Fruit fly (Drosophila melanogaster) whole organism, embryonic: ENCODE data around the gene CG13047.
A peak's percentile ranks its signal among the peaks of the same experiment; 100 is the strongest.

ENCODE experiments used
- ATbp ChIP-seq: fragments of 200-800 bp; sonication (Bioruptor generic); optimal IDR thresholded peaks from 2 replicates; lab custom pipeline; 2017; ENCODE audit warnings: missing biosample characterization, mild to moderate bottlenecking, missing genetic modification characterization, missing genetic modification reagents
- CG10366 ChIP-seq: fragments of 200-800 bp; sonication (Bioruptor generic); IDR thresholded peaks from 2 replicates; pipeline ENCODE4 v1.3.6; 2022; ENCODE audit warnings: missing biosample characterization, missing genetic modification characterization
- CG11085 ChIP-seq: fragments of 200-800 bp; sonication (Bioruptor generic); IDR thresholded peaks from 2 replicates; pipeline ENCODE4 v1.3.6; 2022; ENCODE audit warnings: missing biosample characterization, missing genetic modification characterization
- CG12104 ChIP-seq: fragments of 200-800 bp; sonication (Bioruptor generic); optimal IDR thresholded peaks from 3 replicates; lab custom pipeline; 2016; ENCODE audit warnings: missing biosample characterization, missing genetic modification characterization
- CG12155 ChIP-seq: fragments of 200-800 bp; sonication (Bioruptor generic); optimal IDR thresholded peaks from 3 replicates; lab custom pipeline; 2016; ENCODE audit warnings: missing biosample characterization, missing genetic modification characterization
- CG13287 ChIP-seq: fragments of 200-800 bp; sonication (Bioruptor generic); IDR thresholded peaks from 2 replicates; pipeline ENCODE4 v1.3.6; 2022; ENCODE audit warnings: missing biosample characterization, missing genetic modification characterization; ENCODE audit not compliant: partially characterized antibody
- CG16813 ChIP-seq: fragments of 200-800 bp; sonication (Bioruptor generic); IDR thresholded peaks from 3 replicates; pipeline ENCODE4 v1.3.6; 2022; ENCODE audit warnings: missing biosample characterization, missing genetic modification characterization; ENCODE audit not compliant: partially characterized antibody
- CG17612 ChIP-seq: fragments of 200-800 bp; sonication (Bioruptor generic); IDR thresholded peaks from 2 replicates; pipeline ENCODE4 v1.3.6; 2022; ENCODE audit warnings: missing biosample characterization, missing genetic modification characterization
- CG17802 ChIP-seq: fragments of 200-800 bp; sonication (Bioruptor generic); optimal IDR thresholded peaks from 2 replicates; lab custom pipeline; 2018; ENCODE audit warnings: missing biosample characterization, mild to moderate bottlenecking, missing genetic modification characterization, moderate library complexity
- CG18764 ChIP-seq: fragments of 200-800 bp; sonication (Bioruptor generic); optimal IDR thresholded peaks from 3 replicates; lab custom pipeline; 2016; ENCODE audit warnings: missing biosample characterization, missing genetic modification characterization
- CG30403 ChIP-seq: fragments of 200-800 bp; sonication (Bioruptor generic); optimal IDR thresholded peaks from 3 replicates; lab custom pipeline; 2016; ENCODE audit warnings: missing biosample characterization, missing genetic modification characterization
- CG30431 ChIP-seq: fragments of 200-800 bp; sonication (Bioruptor generic); optimal IDR thresholded peaks from 2 replicates; lab custom pipeline; 2017; ENCODE audit warnings: missing biosample characterization, missing genetic modification characterization
- CG31441 ChIP-seq: fragments of 200-800 bp; sonication (Bioruptor generic); IDR thresholded peaks from 2 replicates; pipeline ENCODE4 v1.3.6; 2022; ENCODE audit warnings: missing biosample characterization, missing genetic modification characterization
- CG3847 ChIP-seq: fragments of 200-800 bp; sonication (Bioruptor generic); IDR thresholded peaks from 2 replicates; pipeline ENCODE4 v1.3.6; 2022; ENCODE audit warnings: missing biosample characterization, missing genetic modification characterization
- CG43689 ChIP-seq: fragments of 200-800 bp; sonication (Bioruptor generic); IDR thresholded peaks from 2 replicates; pipeline ENCODE4 v1.3.6; 2022; ENCODE audit warnings: missing biosample characterization, missing genetic modification characterization
- CG4617 ChIP-seq: fragments of 200-800 bp; sonication (Bioruptor generic); optimal IDR thresholded peaks from 3 replicates; lab custom pipeline; 2016; ENCODE audit warnings: missing biosample characterization, missing genetic modification characterization, borderline replicate concordance
- CG5953 ChIP-seq: fragments of 200-800 bp; sonication (Bioruptor generic); IDR thresholded peaks from 2 replicates; pipeline ENCODE4 v1.3.6; 2022; ENCODE audit warnings: missing biosample characterization, missing genetic modification characterization
- CG6765 ChIP-seq: fragments of 200-800 bp; sonication (Bioruptor generic); optimal IDR thresholded peaks from 3 replicates; lab custom pipeline; 2017; ENCODE audit warnings: missing biosample characterization, mild to moderate bottlenecking, missing genetic modification characterization
- Camta ChIP-seq: fragments of 200-800 bp; sonication (Bioruptor generic); optimal IDR thresholded peaks from 2 replicates; lab custom pipeline; 2016; ENCODE audit warnings: missing biosample characterization, missing genetic modification characterization
- Dad ChIP-seq: fragments of 200-800 bp; sonication (Bioruptor generic); optimal IDR thresholded peaks from 3 replicates; lab custom pipeline; 2016; ENCODE audit warnings: missing biosample characterization, missing genetic modification characterization
- Ets65A ChIP-seq: fragments of 200-800 bp; sonication (Bioruptor generic); peaks from one replicate; lab custom pipeline; 2016; ENCODE audit warnings: missing biosample characterization, missing genetic modification characterization
- HLH4C ChIP-seq: fragments of 200-800 bp; sonication (Bioruptor generic); IDR thresholded peaks from 3 replicates; pipeline ENCODE4 v1.3.6; 2022; ENCODE audit warnings: missing biosample characterization, missing genetic modification characterization; ENCODE audit not compliant: partially characterized antibody
- Lim3 ChIP-seq: fragments of 200-800 bp; sonication (Bioruptor generic); IDR thresholded peaks from 2 replicates; pipeline ENCODE4 v1.3.6; 2022; ENCODE audit warnings: missing biosample characterization, missing genetic modification characterization
- MTF-1 ChIP-seq: fragments of 200-800 bp; sonication (Bioruptor generic); optimal IDR thresholded peaks from 2 replicates; lab custom pipeline; 2018; ENCODE audit warnings: missing biosample characterization, mild to moderate bottlenecking, missing genetic modification characterization, borderline replicate concordance
- Mrtf ChIP-seq: fragments of 200-800 bp; sonication (Bioruptor generic); IDR thresholded peaks from 3 replicates; pipeline ENCODE4 v1.3.6; 2022; ENCODE audit warnings: missing biosample characterization, missing genetic modification characterization
- Oli ChIP-seq: fragments of 200-800 bp; sonication (Bioruptor generic); optimal IDR thresholded peaks from 2 replicates; lab custom pipeline; 2018; ENCODE audit warnings: missing biosample characterization, mild to moderate bottlenecking, missing genetic modification characterization, moderate library complexity
- PHDP ChIP-seq: fragments of 200-800 bp; sonication (Bioruptor generic); optimal IDR thresholded peaks from 3 replicates; lab custom pipeline; 2018; ENCODE audit warnings: missing biosample characterization, mild to moderate bottlenecking, missing genetic modification characterization, moderate library complexity
- Spps ChIP-seq: fragments of 200-800 bp; sonication (Bioruptor generic); optimal IDR thresholded peaks from 2 replicates; lab custom pipeline; 2018; ENCODE audit warnings: missing biosample characterization, mild to moderate bottlenecking, missing genetic modification characterization
- Xbp1 ChIP-seq: fragments of 200-800 bp; sonication (Bioruptor generic); optimal IDR thresholded peaks from 3 replicates; lab custom pipeline; 2016; ENCODE audit warnings: missing biosample characterization, mild to moderate bottlenecking, missing genetic modification characterization
- YL-1 ChIP-seq: fragments of 200-800 bp; sonication (Bioruptor generic); optimal IDR thresholded peaks from 3 replicates; lab custom pipeline; 2017; ENCODE audit warnings: missing biosample characterization, mild to moderate bottlenecking, missing genetic modification characterization
- abd-A ChIP-seq: fragments of 200-800 bp; sonication (Bioruptor generic); optimal IDR thresholded peaks from 3 replicates; lab custom pipeline; 2019; ENCODE audit warnings: missing biosample characterization, mild to moderate bottlenecking, missing genetic modification characterization, moderate library complexity
- az2 ChIP-seq: fragments of 200-800 bp; sonication (Bioruptor generic); optimal IDR thresholded peaks from 3 replicates; lab custom pipeline; 2016; ENCODE audit warnings: missing biosample characterization, missing genetic modification characterization
- ci ChIP-seq: fragments of 200-800 bp; sonication (Bioruptor generic); IDR thresholded peaks from 3 replicates; pipeline ENCODE4 v1.3.6; 2022; ENCODE audit warnings: missing biosample characterization, missing genetic modification characterization
- corto ChIP-seq: fragments of 200-800 bp; sonication (Bioruptor generic); optimal IDR thresholded peaks from 2 replicates; lab custom pipeline; 2016; ENCODE audit warnings: missing biosample characterization, mild to moderate bottlenecking, missing genetic modification characterization, moderate library complexity
- da ChIP-seq: fragments of 200-800 bp; sonication (Bioruptor generic); optimal IDR thresholded peaks from 2 replicates; lab custom pipeline; 2016; ENCODE audit warnings: missing biosample characterization, missing genetic modification characterization
- dmrt11E ChIP-seq: fragments of 200-800 bp; sonication (Bioruptor generic); optimal IDR thresholded peaks from 3 replicates; lab custom pipeline; 2018; ENCODE audit warnings: missing biosample characterization, mild to moderate bottlenecking, missing genetic modification characterization, moderate library complexity
- en ChIP-seq: fragments of 200-800 bp; sonication (Bioruptor generic); optimal IDR thresholded peaks from 2 replicates; lab custom pipeline; 2016; ENCODE audit warnings: missing biosample characterization, missing genetic modification characterization
- eve ChIP-seq, 2 experiments: fragments of >200 bp; optimal IDR thresholded peaks; 2 replicates each; lab custom pipeline; 2017; ENCODE audit warnings: missing biosample characterization in 2 of 2, missing genetic modification characterization in 2 of 2
- knrl ChIP-seq: fragments of 200-800 bp; sonication (Bioruptor generic); IDR thresholded peaks from 3 replicates; pipeline ENCODE4 v1.3.6; 2022; ENCODE audit warnings: missing biosample characterization, missing genetic modification characterization; ENCODE audit not compliant: partially characterized antibody
- lab ChIP-seq: fragments of 200-800 bp; sonication (Bioruptor generic); optimal IDR thresholded peaks from 3 replicates; lab custom pipeline; 2017; ENCODE audit warnings: missing biosample characterization, missing genetic modification characterization, mild to moderate bottlenecking, moderate library complexity, missing genetic modification reagents
- onecut ChIP-seq: fragments of 200-800 bp; sonication (Bioruptor generic); IDR thresholded peaks from 2 replicates; pipeline ENCODE4 v1.3.6; 2022; ENCODE audit warnings: missing biosample characterization, missing genetic modification characterization
- org-1 ChIP-seq: fragments of 200-800 bp; sonication (Bioruptor generic); optimal IDR thresholded peaks from 2 replicates; lab custom pipeline; 2017; ENCODE audit warnings: missing biosample characterization, missing genetic modification characterization
- pho ChIP-seq: fragments of 200-800 bp; sonication (Bioruptor generic); optimal IDR thresholded peaks from 2 replicates; lab custom pipeline; 2016; ENCODE audit warnings: missing biosample characterization, missing genetic modification characterization
- pros ChIP-seq: fragments of 200-800 bp; sonication (Bioruptor generic); optimal IDR thresholded peaks from 3 replicates; lab custom pipeline; 2019; ENCODE audit warnings: missing biosample characterization, mild to moderate bottlenecking, missing genetic modification characterization, moderate library complexity
- rib ChIP-seq: fragments of 200-800 bp; sonication (Bioruptor generic); IDR thresholded peaks from 2 replicates; pipeline ENCODE4 v1.3.6; 2022; ENCODE audit warnings: missing biosample characterization, missing genetic modification characterization
- slou ChIP-seq: fragments of 200-800 bp; sonication (Bioruptor generic); optimal IDR thresholded peaks from 3 replicates; lab custom pipeline; 2016; ENCODE audit warnings: missing biosample characterization, missing genetic modification characterization
- ssp ChIP-seq: fragments of 200-800 bp; sonication (Bioruptor generic); IDR thresholded peaks from 2 replicates; pipeline ENCODE4 v1.3.6; 2022; ENCODE audit warnings: missing biosample characterization, missing genetic modification characterization
- twi ChIP-seq: fragments of 200-800 bp; optimal IDR thresholded peaks from 2 replicates; lab custom pipeline; 2019; ENCODE audit warnings: missing biosample characterization, mild to moderate bottlenecking, missing genetic modification characterization, moderate library complexity
- unpg ChIP-seq: fragments of 200-800 bp; sonication (Bioruptor generic); optimal IDR thresholded peaks from 3 replicates; lab custom pipeline; 2018; ENCODE audit warnings: missing biosample characterization, mild to moderate bottlenecking, missing genetic modification characterization, moderate library complexity
- zfh2 ChIP-seq: fragments of 200-800 bp; sonication (Bioruptor generic); optimal IDR thresholded peaks from 2 replicates; lab custom pipeline; 2016; ENCODE audit warnings: missing biosample characterization, missing genetic modification characterization

CG13047 gene

DNA sequence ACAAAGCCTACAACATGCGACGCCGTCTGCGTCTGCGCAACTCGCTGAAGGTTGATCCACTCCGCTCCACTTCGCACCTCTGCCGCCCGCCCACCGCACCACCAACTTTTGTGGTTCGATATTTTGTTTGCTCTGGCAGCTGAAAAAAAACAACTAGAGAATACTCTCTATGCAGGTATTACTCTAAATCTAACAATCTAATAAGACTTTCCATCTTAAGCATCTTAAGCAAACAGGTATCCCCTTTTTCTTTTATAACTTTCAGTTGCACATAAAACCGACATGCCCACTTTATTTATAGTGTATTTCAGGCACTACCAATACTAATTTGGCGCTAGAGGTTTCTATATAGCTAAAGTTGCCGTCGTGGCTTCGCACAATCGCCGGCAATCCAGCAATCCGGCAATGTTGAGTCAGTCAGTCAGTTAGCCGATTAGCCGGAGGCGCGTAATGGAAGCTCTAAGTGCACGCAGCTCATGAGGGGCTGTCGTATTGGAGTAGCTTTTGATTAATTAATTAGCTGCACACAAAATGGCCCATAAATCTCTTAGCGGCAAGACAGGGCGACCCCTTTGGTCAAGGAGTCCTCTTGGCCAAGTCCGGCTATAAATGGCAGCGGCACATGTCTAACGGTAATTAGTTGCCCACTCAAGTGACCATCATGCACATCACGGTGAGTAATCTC lies 43.2 kb upstream of the CG13047 start, which contains the start of gene CG13058 (continued):
- peak; percentile 29 for TF ChIP-seq CG12155
- TF ChIP-seq CG11085 (GFP tag; lab: Robert Waterston, UW) = no peak
- TF ChIP-seq Camta (GFP tag; lab: Kevin White, UChicago) = no peak
- TF ChIP-seq CG30403 (GFP tag; lab: Kevin White, UChicago) = peak; percentile 61
- TF ChIP-seq ssp (GFP tag; lab: Robert Waterston, UW) = no peak
- TF ChIP-seq az2 = peak; percentile 42
- TF ChIP-seq CG16813 (GFP tag; lab: Robert Waterston, UW) = no peak
- peak; percentile 77 for TF ChIP-seq CG3847 (GFP tag; lab: Robert Waterston, UW)
- TF ChIP-seq knrl (GFP tag; lab: Robert Waterston, UW) = no peak
- TF ChIP-seq CG10366 = peak; percentile 87
- no peak for TF ChIP-seq dmrt11E (tag; lab: Kevin White, UChicago)
- TF ChIP-seq MTF-1 (GFP tag; lab: Kevin White, UChicago) = peak; percentile 7
- peak; percentile 52; the same call in 1 of the 2 replicates for TF ChIP-seq CG43689
- TF ChIP-seq corto = no peak
- no peak for TF ChIP-seq abd-A (tag; lab: Kevin White, UChicago)
- no peak for TF ChIP-seq CG4617 (GFP tag; lab: Kevin White, UChicago)
- peak; percentile 42 for TF ChIP-seq zfh2 (GFP tag; lab: Kevin White, UChicago)
- TF ChIP-seq pho (GFP tag; lab: Kevin White, UChicago) = peak; percentile 53
- TF ChIP-seq Ets65A (GFP tag; lab: Kevin White, UChicago) = peak; percentile 45
- no peak for TF ChIP-seq Dad
- peak; percentile 75 for TF ChIP-seq ci (GFP tag; lab: Robert Waterston, UW)
- TF ChIP-seq en (GFP tag; lab: Kevin White, UChicago) = no peak
- no peak for TF ChIP-seq rib (GFP tag; lab: Robert Waterston, UW)
- TF ChIP-seq CG17612 (GFP tag; lab: Robert Waterston, UW) = no peak
- no peak for TF ChIP-seq CG5953
- no peak for TF ChIP-seq da (GFP tag; lab: Kevin White, UChicago)
- TF ChIP-seq twi (tag; lab: Kevin White, UChicago) = no peak
- no peak for TF ChIP-seq Mrtf (GFP tag; lab: Robert Waterston, UW)
- peak; percentile 69 for TF ChIP-seq PHDP
- peak; percentile 83 for TF ChIP-seq lab (GFP tag; lab: Kevin White, UChicago)
- peak; percentile 60 for TF ChIP-seq Xbp1 (GFP tag; lab: Kevin White, UChicago)
- TF ChIP-seq slou (GFP tag; lab: Kevin White, UChicago) = no peak
- peak; percentile 44; the same call in 1 of the 2 replicates for TF ChIP-seq Lim3 (GFP tag; lab: Robert Waterston, UW)
- TF ChIP-seq Oli (tag; lab: Kevin White, UChicago) = peak; percentile 74
- TF ChIP-seq CG17802 (tag; lab: Kevin White, UChicago) = no peak
- TF ChIP-seq CG31441 (GFP tag; lab: Robert Waterston, UW) = 0 out of 2 replicates have a peak, but pooled peaks have one; percentile 42
- no peak for TF ChIP-seq HLH4C (GFP tag; lab: Robert Waterston, UW)
- no peak for TF ChIP-seq Spps (tag; lab: Kevin White, UChicago)
- TF ChIP-seq CG13287 (GFP tag; lab: Robert Waterston, UW) = no peak
- no peak for TF ChIP-seq eve (GFP tag; optimal IDR thresholded peaks at IDR 0.05; lab: Kevin White, UChicago)
- TF ChIP-seq CG6765 = no peak
- TF ChIP-seq CG18764 = peak; percentile 27
- no peak for TF ChIP-seq YL-1 (GFP tag; lab: Kevin White, UChicago)
- TF ChIP-seq CG30431 (GFP tag; lab: Kevin White, UChicago) = peak; percentile 27
- peak; percentile 30; the same call in 1 of the 2 replicates for TF ChIP-seq onecut
- no peak for TF ChIP-seq pros (GFP tag; lab: Kevin White, UChicago)
- TF ChIP-seq CG12104 (GFP tag; lab: Kevin White, UChicago) = no peak
- peak; percentile 67 for TF ChIP-seq unpg
- peak; percentile 50 for TF ChIP-seq org-1
- TF ChIP-seq ATbp (GFP tag; lab: Kevin White, UChicago) = no peak
